Worm (Caenorhabditis elegans) whole organism, L2 larva: Measurements from ENCODE around the gene arrd-9.

Source experiments
- ceh-82 ChIP-seq: fragments of 150-350 bp; optimal IDR thresholded peaks from 2 replicates; lab custom pipeline; 2014; ENCODE audit warnings: missing biosample characterization, missing genetic modification characterization
- mab-5 ChIP-seq: fragments of 150-350 bp; optimal IDR thresholded peaks from 2 replicates; lab custom pipeline; 2014; ENCODE audit warnings: missing biosample characterization, missing genetic modification characterization
- unc-62 ChIP-seq: fragments of 150-350 bp; optimal IDR thresholded peaks from 2 replicates; lab custom pipeline; 2014; ENCODE audit warnings: missing biosample characterization, missing genetic modification reagents, missing genetic modification characterization

DNA sequence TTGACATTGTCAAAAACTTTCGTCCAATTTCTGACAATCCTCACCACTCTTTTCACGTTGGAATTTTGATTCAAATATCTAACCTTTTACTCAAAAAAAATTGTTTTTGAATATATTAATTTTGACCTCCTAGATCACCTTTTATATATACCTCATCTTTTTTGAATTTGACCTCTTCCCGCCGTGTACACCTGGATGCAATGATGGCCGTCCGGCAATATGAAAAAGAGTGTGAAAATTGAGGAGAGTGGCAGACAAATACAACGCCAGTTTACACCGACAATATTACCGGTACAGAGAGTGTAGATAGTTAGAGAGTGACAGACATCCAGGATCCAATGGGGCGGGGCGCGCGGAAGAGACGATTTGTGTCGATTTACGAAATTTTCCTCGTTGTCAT is 38.9 kb upstream of the arrd-9 start, which contains the start of gene ceh-99:
- no peak for TF ChIP-seq ceh-82 (tag; lab: Kevin White, UChicago)
- TF ChIP-seq mab-5 (tag; lab: Kevin White, UChicago): no peak
- no peak for TF ChIP-seq unc-62
